Worm (Caenorhabditis elegans) whole organism, late embryonic: Measurements from ENCODE around the gene T06D8.9.

Source experiments
- C38D4.7 ChIP-seq: fragments of 200-800 bp; sonication (Bioruptor generic); optimal IDR thresholded peaks from 2 replicates; lab custom pipeline; 2018; ENCODE audit warnings: mild to moderate bottlenecking, missing genetic modification characterization, moderate library complexity, missing compliant biosample characterization
- F13H6.1 ChIP-seq: sonication (generic microtip); optimal IDR thresholded peaks from 2 replicates; lab custom pipeline; 2016; ENCODE audit warnings: missing genetic modification characterization, missing compliant biosample characterization
- ceh-14 ChIP-seq: sonication (generic microtip); optimal IDR thresholded peaks from 2 replicates; lab custom pipeline; 2016; ENCODE audit warnings: missing genotype, missing genetic modification characterization, missing compliant biosample characterization
- ceh-18 ChIP-seq: sonication (generic microtip); optimal IDR thresholded peaks from 2 replicates; lab custom pipeline; 2016; ENCODE audit warnings: missing genetic modification characterization, missing compliant biosample characterization
- ceh-34 ChIP-seq: sonication (generic microtip); optimal IDR thresholded peaks from 2 replicates; lab custom pipeline; 2016; ENCODE audit warnings: mild to moderate bottlenecking, missing genetic modification characterization, missing compliant biosample characterization
- ceh-9 ChIP-seq: sonication (generic microtip); optimal IDR thresholded peaks from 2 replicates; lab custom pipeline; 2016; ENCODE audit warnings: mild to moderate bottlenecking, missing genetic modification characterization, inconsistent platforms, missing compliant biosample characterization
- dve-1 ChIP-seq: sonication (generic microtip); optimal IDR thresholded peaks from 2 replicates; lab custom pipeline; 2017; ENCODE audit warnings: antibody characterized with exemption, mild to moderate bottlenecking, missing genetic modification characterization, missing compliant biosample characterization
- elt-4 ChIP-seq: sonication (generic microtip); optimal IDR thresholded peaks from 2 replicates; lab custom pipeline; 2016; ENCODE audit warnings: missing genetic modification characterization, missing compliant biosample characterization
- fkh-10 ChIP-seq: fragments of 150-350 bp; optimal IDR thresholded peaks from 2 replicates; lab custom pipeline; 2014; ENCODE audit warnings: missing biosample characterization, missing genetic modification reagents, missing genetic modification characterization
- hlh-30 ChIP-seq: sonication (generic microtip); optimal IDR thresholded peaks from 2 replicates; lab custom pipeline; 2017; ENCODE audit warnings: antibody characterized with exemption, missing genetic modification characterization, missing compliant biosample characterization; ENCODE audit not compliant: insufficient read depth
- pqm-1 ChIP-seq: sonication (generic microtip); optimal IDR thresholded peaks from 2 replicates; lab custom pipeline; 2016; ENCODE audit warnings: missing genetic modification characterization, missing compliant biosample characterization
- rnt-1 ChIP-seq: sonication (generic microtip); optimal IDR thresholded peaks from 2 replicates; lab custom pipeline; 2016; ENCODE audit warnings: missing genetic modification characterization, missing compliant biosample characterization
- tbx-2 ChIP-seq: sonication (generic microtip); optimal IDR thresholded peaks from 2 replicates; lab custom pipeline; 2016; ENCODE audit warnings: missing genetic modification characterization, missing compliant biosample characterization
- unc-42 ChIP-seq: sonication (generic microtip); optimal IDR thresholded peaks from 2 replicates; lab custom pipeline; 2016; ENCODE audit warnings: missing genotype, missing genetic modification characterization, missing compliant biosample characterization

DNA sequence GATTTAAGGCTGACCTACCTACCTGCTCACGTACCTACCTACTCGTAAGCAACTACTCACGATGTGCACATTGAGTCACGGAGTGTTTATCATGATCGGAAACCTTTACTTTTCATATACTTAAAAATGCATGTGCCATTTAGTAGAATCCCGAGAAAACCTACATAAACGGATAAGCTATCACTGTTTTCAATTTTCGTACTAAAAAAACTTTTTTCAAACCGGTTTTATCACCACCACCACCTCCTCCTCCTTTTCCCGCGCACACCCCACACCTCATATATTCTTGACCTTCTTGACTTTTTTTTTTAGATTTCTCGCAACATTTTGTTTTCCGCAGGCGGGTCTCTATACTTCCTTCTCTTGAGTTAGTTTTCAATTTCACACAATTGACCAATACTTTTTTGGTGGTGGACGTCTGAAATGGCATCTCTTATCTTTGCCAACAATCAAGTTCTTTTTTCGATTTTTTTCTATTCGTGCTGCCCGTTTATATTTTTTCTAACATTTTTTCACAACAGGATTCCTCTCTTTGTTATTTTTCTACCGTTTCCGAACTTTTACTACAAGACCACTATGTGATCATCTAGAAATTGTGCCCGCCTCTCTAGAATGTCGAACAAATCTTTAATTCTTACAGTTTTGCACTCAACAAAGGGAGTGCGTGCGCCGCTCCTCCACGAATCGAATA, 36.7 kb upstream of the T06D8.9 start, which contains the start of gene srap-1:
- TF ChIP-seq elt-4 (tag; lab: Kevin White, UChicago) (no peak), ceh-9 (tag; lab: Kevin White, UChicago) (no peak), ceh-18 (no peak), tbx-2 (tag; lab: Kevin White, UChicago) (no peak), dve-1 (tag; lab: Kevin White, UChicago) (no peak), rnt-1 (tag; lab: Kevin White, UChicago) (no peak), ceh-14 (tag; lab: Kevin White, UChicago) (no peak), fkh-10 (no peak), hlh-30 (tag; lab: Kevin White, UChicago) (no peak), unc-42 (tag; lab: Kevin White, UChicago) (no peak), pqm-1 (tag; lab: Kevin White, UChicago) (no peak), ceh-34 (tag; lab: Kevin White, UChicago) (no peak), F13H6.1 (no peak), C38D4.7 (GFP tag; lab: Kevin White, UChicago) (no peak)
